Fruit fly (Drosophila melanogaster) whole organism, embryonic: ENCODE measurements around the gene CG5808.

Source experiments
- Asciz ChIP-seq: fragments of 200-800 bp; sonication (Bioruptor generic); optimal IDR thresholded peaks from 2 replicates; lab custom pipeline; 2017; ENCODE audit warnings: missing biosample characterization, mild to moderate bottlenecking, missing genetic modification characterization, missing genetic modification reagents
- Atf3 ChIP-seq: fragments of 200-800 bp; sonication (Bioruptor generic); optimal IDR thresholded peaks from 3 replicates; lab custom pipeline; 2016; ENCODE audit warnings: missing biosample characterization, missing genetic modification characterization
- Atf6 ChIP-seq: fragments of 200-800 bp; sonication (Bioruptor generic); IDR thresholded peaks from 2 replicates; pipeline ENCODE4 v1.3.6; 2022; ENCODE audit warnings: missing biosample characterization, missing genetic modification characterization
- Bdp1 ChIP-seq: fragments of 200-800 bp; sonication (Bioruptor generic); optimal IDR thresholded peaks from 3 replicates; lab custom pipeline; 2016; ENCODE audit warnings: missing biosample characterization, missing genetic modification characterization
- CG10431 ChIP-seq: fragments of 200-800 bp; sonication (Bioruptor generic); optimal IDR thresholded peaks from 3 replicates; lab custom pipeline; 2018; ENCODE audit warnings: missing biosample characterization, mild to moderate bottlenecking, missing genetic modification characterization
- CG13123 ChIP-seq: fragments of 200-800 bp; sonication (Bioruptor generic); optimal IDR thresholded peaks from 2 replicates; lab custom pipeline; 2016; ENCODE audit warnings: missing biosample characterization, missing genetic modification characterization
- CG1832 ChIP-seq: fragments of 200-800 bp; sonication (Bioruptor generic); optimal IDR thresholded peaks from 2 replicates; lab custom pipeline; 2017; ENCODE audit warnings: missing biosample characterization, mild to moderate bottlenecking, missing genetic modification characterization, inconsistent platforms
- CG18764 ChIP-seq: fragments of 200-800 bp; sonication (Bioruptor generic); optimal IDR thresholded peaks from 3 replicates; lab custom pipeline; 2016; ENCODE audit warnings: missing biosample characterization, missing genetic modification characterization
- CG2129 ChIP-seq: fragments of 200-800 bp; sonication (Bioruptor generic); IDR thresholded peaks from 2 replicates; pipeline ENCODE4 v1.3.6; 2022; ENCODE audit warnings: missing biosample characterization, missing genetic modification characterization; ENCODE audit not compliant: partially characterized antibody
- CG2889 ChIP-seq: fragments of 200-800 bp; sonication (Bioruptor generic); IDR thresholded peaks from 3 replicates; pipeline ENCODE4 v1.3.6; 2022; ENCODE audit warnings: missing biosample characterization, missing genetic modification characterization
- CG31224 ChIP-seq: fragments of 200-800 bp; sonication (Bioruptor generic); IDR thresholded peaks from 2 replicates; pipeline ENCODE4 v1.3.6; 2022; ENCODE audit warnings: missing biosample characterization, missing genetic modification characterization
- CG31388 ChIP-seq: fragments of 200-800 bp; sonication (Bioruptor generic); optimal IDR thresholded peaks from 2 replicates; lab custom pipeline; 2016; ENCODE audit warnings: missing biosample characterization, missing genetic modification characterization
- CG32772 ChIP-seq: fragments of 200-800 bp; sonication (Bioruptor generic); IDR thresholded peaks from 2 replicates; pipeline ENCODE4 v1.3.6; 2022; ENCODE audit warnings: missing biosample characterization, missing genetic modification characterization
- CG34376 ChIP-seq: fragments of 200-800 bp; sonication (Bioruptor generic); optimal IDR thresholded peaks from 2 replicates; lab custom pipeline; 2018; ENCODE audit warnings: missing biosample characterization, mild to moderate bottlenecking, missing genetic modification characterization
- CG4424 ChIP-seq: fragments of 200-800 bp; sonication (Bioruptor generic); optimal IDR thresholded peaks from 3 replicates; lab custom pipeline; 2016; ENCODE audit warnings: missing biosample characterization, missing genetic modification characterization
- CG4707 ChIP-seq: fragments of 200-800 bp; sonication (Bioruptor generic); optimal IDR thresholded peaks from 2 replicates; lab custom pipeline; 2018; ENCODE audit warnings: missing biosample characterization, mild to moderate bottlenecking, missing genetic modification characterization, moderate library complexity
- CG6854 ChIP-seq: fragments of 200-800 bp; sonication (Bioruptor generic); optimal IDR thresholded peaks from 3 replicates; lab custom pipeline; 2017; ENCODE audit warnings: missing biosample characterization, mild to moderate bottlenecking, missing genetic modification characterization
- CG7372 ChIP-seq: fragments of 200-800 bp; sonication (Bioruptor generic); IDR thresholded peaks from 2 replicates; pipeline ENCODE4 v1.3.6; 2022; ENCODE audit warnings: missing biosample characterization, missing genetic modification characterization
- CG7987 ChIP-seq: fragments of 200-800 bp; sonication (Bioruptor generic); optimal IDR thresholded peaks from 2 replicates; lab custom pipeline; 2018; ENCODE audit warnings: missing biosample characterization, mild to moderate bottlenecking, missing genetic modification characterization, moderate library complexity
- CrebB ChIP-seq: fragments of 200-800 bp; sonication (Bioruptor generic); optimal IDR thresholded peaks from 3 replicates; lab custom pipeline; 2018; ENCODE audit warnings: missing biosample characterization, mild to moderate bottlenecking, missing genetic modification characterization
- Dbx ChIP-seq: fragments of 200-800 bp; sonication (Bioruptor generic); IDR thresholded peaks from 3 replicates; pipeline ENCODE4 v1.3.6; 2022; ENCODE audit warnings: missing biosample characterization, missing genetic modification characterization
- Dip2 ChIP-seq: fragments of 200-800 bp; sonication (Bioruptor generic); IDR thresholded peaks from 2 replicates; pipeline ENCODE4 v1.3.6; 2022; ENCODE audit warnings: missing biosample characterization, missing genetic modification characterization
- Fer2 ChIP-seq: fragments of 200-800 bp; sonication (Bioruptor generic); optimal IDR thresholded peaks from 2 replicates; lab custom pipeline; 2018; ENCODE audit warnings: missing biosample characterization, mild to moderate bottlenecking, missing genetic modification characterization, moderate library complexity
- HmgD ChIP-seq: fragments of 200-800 bp; sonication (Bioruptor generic); optimal IDR thresholded peaks from 3 replicates; lab custom pipeline; 2016; ENCODE audit warnings: missing biosample characterization, missing genetic modification characterization
- Hmr ChIP-seq: fragments of 200-800 bp; sonication (Bioruptor generic); optimal IDR thresholded peaks from 3 replicates; lab custom pipeline; 2017; ENCODE audit warnings: mild to moderate bottlenecking, missing biosample characterization, missing genetic modification reagents, missing genetic modification characterization
- Hr3 ChIP-seq: fragments of 200-800 bp; sonication (Bioruptor generic); optimal IDR thresholded peaks from 3 replicates; lab custom pipeline; 2016; ENCODE audit warnings: missing biosample characterization, missing genetic modification characterization
- Meics ChIP-seq: fragments of 200-800 bp; sonication (Bioruptor generic); optimal IDR thresholded peaks from 2 replicates; lab custom pipeline; 2017; ENCODE audit warnings: missing biosample characterization, mild to moderate bottlenecking, missing genetic modification characterization
- NK7.1 ChIP-seq: fragments of 200-800 bp; sonication (Bioruptor generic); optimal IDR thresholded peaks from 3 replicates; lab custom pipeline; 2016; ENCODE audit warnings: missing biosample characterization, missing genetic modification characterization
- Neu2 ChIP-seq: fragments of 200-800 bp; sonication (Bioruptor generic); optimal IDR thresholded peaks from 3 replicates; lab custom pipeline; 2016; ENCODE audit warnings: missing biosample characterization, missing genetic modification characterization, borderline replicate concordance
- Pdp1 ChIP-seq, 2 experiments: fragments of 200-800 bp; sonication (Bioruptor generic); optimal IDR thresholded peaks; 3 replicates each; lab custom pipeline; 2016; ENCODE audit warnings: missing biosample characterization in 2 of 2, missing genetic modification characterization in 2 of 2, mild to moderate bottlenecking in 1 of 2, moderate library complexity in 1 of 2
- Ravus ChIP-seq: fragments of 200-800 bp; sonication (Bioruptor generic); IDR thresholded peaks from 2 replicates; pipeline ENCODE4 v1.3.6; 2022; ENCODE audit warnings: missing biosample characterization, missing genetic modification characterization
- Rfx ChIP-seq: fragments of 200-800 bp; sonication (Bioruptor generic); IDR thresholded peaks from 2 replicates; pipeline ENCODE4 v1.3.6; 2022; ENCODE audit warnings: missing biosample characterization, missing genetic modification characterization
- az2 ChIP-seq: fragments of 200-800 bp; sonication (Bioruptor generic); optimal IDR thresholded peaks from 3 replicates; lab custom pipeline; 2016; ENCODE audit warnings: missing biosample characterization, missing genetic modification characterization
- bcd ChIP-seq: fragments of 200-800 bp; sonication (Bioruptor generic); optimal IDR thresholded peaks from 2 replicates; lab custom pipeline; 2017; ENCODE audit warnings: missing biosample characterization, mild to moderate bottlenecking, missing genetic modification characterization
- cato ChIP-seq: fragments of 200-800 bp; sonication (Bioruptor generic); optimal IDR thresholded peaks from 2 replicates; lab custom pipeline; 2016; ENCODE audit warnings: missing biosample characterization, missing genetic modification characterization, borderline replicate concordance
- dimm ChIP-seq: fragments of 200-800 bp; sonication (Bioruptor generic); IDR thresholded peaks from 2 replicates; pipeline ENCODE4 v1.3.6; 2022; ENCODE audit warnings: missing biosample characterization, missing genetic modification characterization
- dmrt11E ChIP-seq: fragments of 200-800 bp; sonication (Bioruptor generic); optimal IDR thresholded peaks from 3 replicates; lab custom pipeline; 2018; ENCODE audit warnings: missing biosample characterization, mild to moderate bottlenecking, missing genetic modification characterization, moderate library complexity
- eyg ChIP-seq: fragments of 200-800 bp; sonication (Bioruptor generic); optimal IDR thresholded peaks from 3 replicates; lab custom pipeline; 2016; ENCODE audit warnings: missing biosample characterization, missing genetic modification characterization
- fd3F ChIP-seq: fragments of 200-800 bp; sonication (Bioruptor generic); optimal IDR thresholded peaks from 2 replicates; lab custom pipeline; 2018; ENCODE audit warnings: missing biosample characterization, mild to moderate bottlenecking, missing genetic modification characterization, moderate library complexity
- h ChIP-seq: fragments of >200 bp; optimal IDR thresholded peaks from 2 replicates; lab custom pipeline; 2017
- hkb ChIP-seq, 2 experiments: fragments of 200-800 bp in 1 of 2; fragments of >200 bp in 1 of 2; sonication (Bioruptor generic) in 1 of 2; IDR thresholded peaks in 1 of 2; optimal IDR thresholded peaks in 1 of 2; 2 replicates each; pipeline versions ENCODE4 v1.3.6 to Lab custom; 2017 to 2022; ENCODE audit warnings: missing biosample characterization in 1 of 2, missing genetic modification characterization in 1 of 2
- jing ChIP-seq: fragments of 200-800 bp; sonication (Bioruptor generic); optimal IDR thresholded peaks from 2 replicates; lab custom pipeline; 2018; ENCODE audit warnings: missing biosample characterization, mild to moderate bottlenecking, missing genetic modification characterization
- kah ChIP-seq: fragments of 200-800 bp; sonication (Bioruptor generic); optimal IDR thresholded peaks from 2 replicates; lab custom pipeline; 2018; ENCODE audit warnings: missing biosample characterization, mild to moderate bottlenecking, missing genetic modification characterization
- lilli ChIP-seq: fragments of 200-800 bp; sonication (Bioruptor generic); optimal IDR thresholded peaks from 3 replicates; lab custom pipeline; 2016; ENCODE audit warnings: missing biosample characterization, missing genetic modification characterization
- nerfin-1 ChIP-seq: fragments of 200-800 bp; sonication (Bioruptor generic); optimal IDR thresholded peaks from 3 replicates; lab custom pipeline; 2019; ENCODE audit warnings: missing biosample characterization, mild to moderate bottlenecking, missing genetic modification characterization, moderate library complexity
- peb ChIP-seq: fragments of 200-800 bp; sonication (Bioruptor generic); IDR thresholded peaks from 2 replicates; pipeline ENCODE4 v1.3.6; 2022; ENCODE audit warnings: missing biosample characterization, missing genetic modification characterization
- psq ChIP-seq: fragments of 200-800 bp; sonication (Bioruptor generic); optimal IDR thresholded peaks from 2 replicates; lab custom pipeline; 2017; ENCODE audit warnings: missing biosample characterization, missing genetic modification characterization
- ro ChIP-seq: fragments of 200-800 bp; sonication (Bioruptor generic); IDR thresholded peaks from 2 replicates; pipeline ENCODE4 v1.3.6; 2022; ENCODE audit warnings: missing biosample characterization, missing genetic modification characterization
- sna ChIP-seq: fragments of 200-800 bp; sonication (Bioruptor generic); IDR thresholded peaks from 2 replicates; pipeline ENCODE4 v1.3.6; 2022; ENCODE audit warnings: missing biosample characterization, missing genetic modification characterization; ENCODE audit not compliant: partially characterized antibody
- ssp ChIP-seq: fragments of 200-800 bp; sonication (Bioruptor generic); IDR thresholded peaks from 2 replicates; pipeline ENCODE4 v1.3.6; 2022; ENCODE audit warnings: missing biosample characterization, missing genetic modification characterization

Gene CG5808

DNA sequence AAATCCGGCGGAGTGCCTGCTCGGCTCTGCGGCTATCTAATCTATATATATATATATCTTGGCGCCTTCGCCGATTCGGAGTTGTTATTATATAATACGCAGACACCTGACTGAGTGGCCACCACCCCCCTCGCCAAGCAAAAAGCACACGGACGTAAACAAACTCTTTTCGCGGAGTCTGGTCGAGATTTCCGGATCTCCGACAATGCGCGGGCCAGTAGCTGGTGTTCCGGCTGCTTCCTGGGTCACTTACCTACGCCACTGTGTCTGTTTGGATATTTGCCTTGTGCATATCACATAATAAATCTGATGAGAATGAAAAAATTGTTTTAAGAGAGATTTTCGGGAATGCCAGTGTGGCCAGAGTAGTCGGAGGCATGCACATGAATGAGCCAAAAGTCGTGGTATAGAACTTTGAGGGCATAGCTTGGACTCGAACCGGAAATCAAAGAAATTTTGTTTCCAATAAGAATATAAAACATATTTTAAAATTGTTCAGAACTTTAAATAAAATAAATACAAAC, 29.7 kb downstream of the CG5808 start, which contains the start of gene CG5805 (continued):
- TF ChIP-seq CG31224 (GFP tag; lab: Robert Waterston, UW) (peak; percentile 77), Neu2 (GFP tag; lab: Kevin White, UChicago) (no peak), dmrt11E (tag; lab: Kevin White, UChicago) (peak; percentile 72), psq (GFP tag; lab: Kevin White, UChicago) (peak; percentile 68), Hr3 (peak; percentile 58), kah (GFP tag; lab: Kevin White, UChicago) (peak; percentile 82), CG2889 (GFP tag; lab: Robert Waterston, UW) (peak; percentile 67), CG6854 (GFP tag; lab: Kevin White, UChicago) (peak; percentile 75), cato (GFP tag; lab: Kevin White, UChicago) (peak; percentile 68), CG13123 (GFP tag; lab: Kevin White, UChicago) (no peak), CG4424 (peak; percentile 85), CG7987 (peak; percentile 94), Meics (GFP tag; lab: Kevin White, UChicago) (peak; percentile 94), CG2129 (GFP tag; lab: Robert Waterston, UW) (no peak), Dbx (peak; percentile 89), CG31388 (GFP tag; lab: Kevin White, UChicago) (peak; percentile 16), Pdp1 (GFP tag; optimal IDR thresholded peaks at IDR 0.05; lab: Kevin White, UChicago) (peak; percentile 46 to 97), peb (GFP tag; lab: Robert Waterston, UW) (peak; percentile 50), dimm (GFP tag; lab: Robert Waterston, UW) (peak; percentile 59), fd3F (peak; percentile 80), CG18764 (GFP tag; lab: Kevin White, UChicago) (peak; percentile 75), h (lab: Kevin White, UChicago) (no peak), CG4707 (GFP tag; lab: Kevin White, UChicago) (peak; percentile 70), hkb (optimal IDR thresholded peaks at IDR 0.05; lab: Kevin White, UChicago) (no peak), hkb (GFP tag; IDR thresholded peaks at IDR 0.05; lab: Robert Waterston, UW) (peak; percentile 81), ro (peak; percentile 18; the same call in 1 of the 2 replicates), Rfx (GFP tag; lab: Robert Waterston, UW) (peak; percentile 94), Atf6 (GFP tag; lab: Robert Waterston, UW) (peak; percentile 80), CrebB (tag; lab: Kevin White, UChicago) (peak; percentile 77), eyg (GFP tag; lab: Kevin White, UChicago) (peak; percentile 72), CG7372 (GFP tag; lab: Robert Waterston, UW) (peak; percentile 61; the same call in 1 of the 2 replicates), Hmr (GFP tag; lab: Kevin White, UChicago) (peak; percentile 94), Dip2 (GFP tag; lab: Robert Waterston, UW) (no peak), jing (GFP tag; lab: Kevin White, UChicago) (peak; percentile 63), NK7.1 (GFP tag; lab: Kevin White, UChicago) (peak; percentile 70), Bdp1 (GFP tag; lab: Kevin White, UChicago) (peak; percentile 74), Ravus (no peak; the same call in 1 of the 2 replicates), az2 (GFP tag; lab: Kevin White, UChicago) (peak; percentile 69), CG10431 (GFP tag; lab: Kevin White, UChicago) (peak; percentile 56), bcd (GFP tag; lab: Kevin White, UChicago) (peak; percentile 95), ssp (GFP tag; lab: Robert Waterston, UW) (peak; percentile 52; the same call in 1 of the 2 replicates), Asciz (GFP tag; lab: Kevin White, UChicago) (peak; percentile 89), nerfin-1 (peak; percentile 75), sna (GFP tag; lab: Robert Waterston, UW) (0 out of 2 replicates have a peak, but pooled peaks have one; percentile 22), Fer2 (tag; lab: Kevin White, UChicago) (peak; percentile 80), CG34376 (peak; percentile 91), Atf3 (peak; percentile 47), CG1832 (GFP tag; lab: Kevin White, UChicago) (no peak), HmgD (GFP tag; lab: Kevin White, UChicago) (peak; percentile 69), CG32772 (GFP tag; lab: Robert Waterston, UW) (peak; percentile 78; the same call in 1 of the 2 replicates), lilli (GFP tag; lab: Kevin White, UChicago) (peak; percentile 57)
